Worm (Caenorhabditis elegans) whole organism, L4/young adult: ENCODE measurements around the gene dpy-20.

Source experiments
- W03F9.2 ChIP-seq: fragments of 150-350 bp; optimal IDR thresholded peaks from 2 replicates; lab custom pipeline; 2014; ENCODE audit warnings: missing biosample characterization, missing genetic modification characterization
- dao-5 ChIP-seq: sonication (generic microtip); optimal IDR thresholded peaks from 2 replicates; lab custom pipeline; 2016; ENCODE audit warnings: missing genotype, missing genetic modification characterization, moderate library complexity, missing compliant biosample characterization
- him-1 ChIP-seq: sonication (generic microtip); optimal IDR thresholded peaks from 2 replicates; lab custom pipeline; 2016; ENCODE audit warnings: missing genotype, missing genetic modification reagents, missing genetic modification characterization, missing compliant biosample characterization

ce11 chrIV:11745340-11745739, 44.7 kb upstream of the dpy-20 start, which contains the start of gene gem-4:
- TF ChIP-seq dao-5 (tag; lab: Kevin White, UChicago): no peak
- TF ChIP-seq W03F9.2 (tag; lab: Kevin White, UChicago): no peak
- TF ChIP-seq him-1 (tag; lab: Kevin White, UChicago): no peak
